Fruit fly (Drosophila melanogaster) whole organism, embryonic: Measurements from ENCODE around the gene Zaf1.

Source experiments
- Blimp-1 ChIP-seq: fragments of 200-800 bp; sonication (Bioruptor generic); optimal IDR thresholded peaks from 3 replicates; lab custom pipeline; 2018; ENCODE audit warnings: missing biosample characterization, missing genetic modification characterization, mild to moderate bottlenecking, moderate library complexity, missing genetic modification reagents
- CG1024 ChIP-seq: fragments of 200-800 bp; sonication (Bioruptor generic); IDR thresholded peaks from 2 replicates; pipeline ENCODE4 v1.3.6; 2022; ENCODE audit warnings: missing biosample characterization, missing genetic modification characterization
- CG10654 ChIP-seq: fragments of 200-800 bp; sonication (Bioruptor generic); optimal IDR thresholded peaks from 2 replicates; lab custom pipeline; 2016; ENCODE audit warnings: missing biosample characterization, missing genetic modification characterization
- CG10959 ChIP-seq: fragments of 200-800 bp; sonication (Bioruptor generic); IDR thresholded peaks from 2 replicates; pipeline ENCODE4 v1.3.6; 2022; ENCODE audit warnings: missing biosample characterization, missing genetic modification characterization
- CG11398 ChIP-seq: fragments of 200-800 bp; sonication (Bioruptor generic); optimal IDR thresholded peaks from 2 replicates; lab custom pipeline; 2016; ENCODE audit warnings: missing biosample characterization, missing genetic modification characterization
- CG12155 ChIP-seq: fragments of 200-800 bp; sonication (Bioruptor generic); optimal IDR thresholded peaks from 3 replicates; lab custom pipeline; 2016; ENCODE audit warnings: missing biosample characterization, missing genetic modification characterization
- CG13296 ChIP-seq: fragments of 200-800 bp; sonication (Bioruptor generic); optimal IDR thresholded peaks from 3 replicates; lab custom pipeline; 2018; ENCODE audit warnings: missing biosample characterization, mild to moderate bottlenecking, missing genetic modification characterization
- CG13894 ChIP-seq: fragments of 200-800 bp; sonication (Bioruptor generic); optimal IDR thresholded peaks from 3 replicates; lab custom pipeline; 2018; ENCODE audit warnings: missing biosample characterization, mild to moderate bottlenecking, missing genetic modification characterization, moderate library complexity
- CG14710 ChIP-seq: fragments of 200-800 bp; sonication (Bioruptor generic); optimal IDR thresholded peaks from 3 replicates; lab custom pipeline; 2019; ENCODE audit warnings: missing biosample characterization, mild to moderate bottlenecking, missing genetic modification characterization, moderate library complexity
- CG1603 ChIP-seq: fragments of 200-800 bp; sonication (Bioruptor generic); optimal IDR thresholded peaks from 2 replicates; lab custom pipeline; 2019; ENCODE audit warnings: missing biosample characterization, mild to moderate bottlenecking, missing genetic modification characterization, moderate library complexity
- CG17328 ChIP-seq: fragments of 200-800 bp; sonication (Bioruptor generic); IDR thresholded peaks from 2 replicates; pipeline ENCODE4 v1.3.6; 2022; ENCODE audit warnings: missing biosample characterization, missing genetic modification characterization
- CG43689 ChIP-seq: fragments of 200-800 bp; sonication (Bioruptor generic); IDR thresholded peaks from 2 replicates; pipeline ENCODE4 v1.3.6; 2022; ENCODE audit warnings: missing biosample characterization, missing genetic modification characterization
- CG7271 ChIP-seq: fragments of 200-800 bp; sonication (Bioruptor generic); optimal IDR thresholded peaks from 2 replicates; lab custom pipeline; 2018; ENCODE audit warnings: missing biosample characterization, mild to moderate bottlenecking, missing genetic modification characterization, moderate library complexity
- CG8765 ChIP-seq: fragments of 200-800 bp; sonication (Bioruptor generic); IDR thresholded peaks from 2 replicates; pipeline ENCODE4 v1.3.6; 2022; ENCODE audit warnings: missing biosample characterization, missing genetic modification characterization
- CG9932 ChIP-seq: fragments of 200-800 bp; sonication (Bioruptor generic); IDR thresholded peaks from 2 replicates; pipeline ENCODE4 v1.3.6; 2022; ENCODE audit warnings: missing biosample characterization, missing genetic modification characterization
- CkIIα-i1 ChIP-seq: fragments of 200-800 bp; sonication (Bioruptor generic); IDR thresholded peaks from 2 replicates; pipeline ENCODE4 v1.3.6; 2022; ENCODE audit warnings: missing biosample characterization, missing genetic modification characterization
- Dbx ChIP-seq: fragments of 200-800 bp; sonication (Bioruptor generic); IDR thresholded peaks from 3 replicates; pipeline ENCODE4 v1.3.6; 2022; ENCODE audit warnings: missing biosample characterization, missing genetic modification characterization
- Ets97D ChIP-seq: fragments of 200-800 bp; sonication (Bioruptor generic); optimal IDR thresholded peaks from 3 replicates; lab custom pipeline; 2016; ENCODE audit warnings: missing biosample characterization, missing genetic modification characterization
- Gug ChIP-seq: fragments of 200-800 bp; sonication (Bioruptor generic); IDR thresholded peaks from 4 replicates; pipeline ENCODE4 v1.3.6; 2022; ENCODE audit warnings: missing biosample characterization, missing genetic modification characterization
- HLH4C ChIP-seq: fragments of 200-800 bp; sonication (Bioruptor generic); IDR thresholded peaks from 3 replicates; pipeline ENCODE4 v1.3.6; 2022; ENCODE audit warnings: missing biosample characterization, missing genetic modification characterization; ENCODE audit not compliant: partially characterized antibody
- Hr3 ChIP-seq: fragments of 200-800 bp; sonication (Bioruptor generic); optimal IDR thresholded peaks from 3 replicates; lab custom pipeline; 2016; ENCODE audit warnings: missing biosample characterization, missing genetic modification characterization
- Jarid2 ChIP-seq: fragments of 200-800 bp; sonication (Bioruptor generic); optimal IDR thresholded peaks from 3 replicates; lab custom pipeline; 2017; ENCODE audit warnings: mild to moderate bottlenecking, missing biosample characterization, missing genetic modification reagents, missing genetic modification characterization
- MESR4 ChIP-seq: fragments of 200-800 bp; sonication (Bioruptor generic); optimal IDR thresholded peaks from 2 replicates; lab custom pipeline; 2018; ENCODE audit warnings: missing biosample characterization, mild to moderate bottlenecking, missing genetic modification characterization, moderate library complexity
- Neu2 ChIP-seq: fragments of 200-800 bp; sonication (Bioruptor generic); optimal IDR thresholded peaks from 3 replicates; lab custom pipeline; 2016; ENCODE audit warnings: missing biosample characterization, missing genetic modification characterization, borderline replicate concordance
- abd-A ChIP-seq: fragments of 200-800 bp; sonication (Bioruptor generic); optimal IDR thresholded peaks from 3 replicates; lab custom pipeline; 2019; ENCODE audit warnings: missing biosample characterization, mild to moderate bottlenecking, missing genetic modification characterization, moderate library complexity
- aop ChIP-seq: fragments of 200-800 bp; sonication (Bioruptor generic); IDR thresholded peaks from 2 replicates; pipeline ENCODE4 v1.3.6; 2022; ENCODE audit warnings: missing biosample characterization, missing genetic modification characterization
- cad ChIP-seq: fragments of >200 bp; optimal IDR thresholded peaks from 2 replicates; lab custom pipeline; 2017; ENCODE audit warnings: missing biosample characterization, missing genetic modification characterization
- crc ChIP-seq: fragments of 200-800 bp; sonication (Bioruptor generic); optimal IDR thresholded peaks from 2 replicates; lab custom pipeline; 2016; ENCODE audit warnings: missing biosample characterization, missing genetic modification characterization
- da ChIP-seq: fragments of 200-800 bp; sonication (Bioruptor generic); optimal IDR thresholded peaks from 2 replicates; lab custom pipeline; 2016; ENCODE audit warnings: missing biosample characterization, missing genetic modification characterization
- dimm ChIP-seq: fragments of 200-800 bp; sonication (Bioruptor generic); IDR thresholded peaks from 2 replicates; pipeline ENCODE4 v1.3.6; 2022; ENCODE audit warnings: missing biosample characterization, missing genetic modification characterization
- dmrt11E ChIP-seq: fragments of 200-800 bp; sonication (Bioruptor generic); optimal IDR thresholded peaks from 3 replicates; lab custom pipeline; 2018; ENCODE audit warnings: missing biosample characterization, mild to moderate bottlenecking, missing genetic modification characterization, moderate library complexity
- en ChIP-seq: fragments of 200-800 bp; sonication (Bioruptor generic); optimal IDR thresholded peaks from 2 replicates; lab custom pipeline; 2016; ENCODE audit warnings: missing biosample characterization, missing genetic modification characterization
- eyg ChIP-seq: fragments of 200-800 bp; sonication (Bioruptor generic); optimal IDR thresholded peaks from 3 replicates; lab custom pipeline; 2016; ENCODE audit warnings: missing biosample characterization, missing genetic modification characterization
- ftz-f1 ChIP-seq: fragments of 200-800 bp; sonication (Bioruptor generic); optimal IDR thresholded peaks from 2 replicates; lab custom pipeline; 2016; ENCODE audit warnings: missing biosample characterization, missing genetic modification characterization
- jigr1 ChIP-seq: fragments of 200-800 bp; sonication (Bioruptor generic); IDR thresholded peaks from 3 replicates; pipeline ENCODE4 v1.3.6; 2022; ENCODE audit warnings: missing biosample characterization, missing genetic modification characterization
- pan ChIP-seq, 4 experiments: fragments of >200 bp in 3 of 4; fragments of 200-800 bp in 1 of 4; sonication (Bioruptor generic) in 1 of 4; optimal IDR thresholded peaks in 3 of 4; IDR thresholded peaks in 1 of 4; 2 replicates each; pipeline versions ENCODE4 v1.3.6 to Lab custom; 2017 to 2022; ENCODE audit warnings: missing biosample characterization in 2 of 4, missing genetic modification characterization in 2 of 4, mixed read lengths in 1 of 4
- pfk ChIP-seq: fragments of 200-800 bp; sonication (Bioruptor generic); optimal IDR thresholded peaks from 2 replicates; lab custom pipeline; 2018; ENCODE audit warnings: missing biosample characterization, mild to moderate bottlenecking, missing genetic modification characterization, moderate library complexity
- pros ChIP-seq: fragments of 200-800 bp; sonication (Bioruptor generic); optimal IDR thresholded peaks from 3 replicates; lab custom pipeline; 2019; ENCODE audit warnings: missing biosample characterization, mild to moderate bottlenecking, missing genetic modification characterization, moderate library complexity
- ro ChIP-seq: fragments of 200-800 bp; sonication (Bioruptor generic); IDR thresholded peaks from 2 replicates; pipeline ENCODE4 v1.3.6; 2022; ENCODE audit warnings: missing biosample characterization, missing genetic modification characterization
- row ChIP-seq: fragments of 200-800 bp; sonication (Bioruptor generic); IDR thresholded peaks from 3 replicates; pipeline ENCODE4 v1.3.6; 2022; ENCODE audit warnings: missing biosample characterization, missing genetic modification characterization
- scrt ChIP-seq: fragments of 200-800 bp; sonication (Bioruptor generic); optimal IDR thresholded peaks from 2 replicates; lab custom pipeline; 2018; ENCODE audit warnings: missing biosample characterization, mild to moderate bottlenecking, missing genetic modification characterization, moderate library complexity
- slp2 ChIP-seq: fragments of 200-800 bp; sonication (Bioruptor generic); optimal IDR thresholded peaks from 2 replicates; lab custom pipeline; 2016; ENCODE audit warnings: missing biosample characterization, missing genetic modification characterization
- ssp ChIP-seq: fragments of 200-800 bp; sonication (Bioruptor generic); IDR thresholded peaks from 2 replicates; pipeline ENCODE4 v1.3.6; 2022; ENCODE audit warnings: missing biosample characterization, missing genetic modification characterization
- twi ChIP-seq: fragments of 200-800 bp; optimal IDR thresholded peaks from 2 replicates; lab custom pipeline; 2019; ENCODE audit warnings: missing biosample characterization, mild to moderate bottlenecking, missing genetic modification characterization, moderate library complexity
- tx ChIP-seq: fragments of 200-800 bp; sonication (Bioruptor generic); optimal IDR thresholded peaks from 2 replicates; lab custom pipeline; 2016; ENCODE audit warnings: missing biosample characterization, missing genetic modification characterization
- unc-4 ChIP-seq: fragments of 200-800 bp; sonication (Bioruptor generic); IDR thresholded peaks from 2 replicates; pipeline ENCODE4 v1.3.6; 2022; ENCODE audit warnings: missing biosample characterization, missing genetic modification characterization; ENCODE audit not compliant: partially characterized antibody
- vnd ChIP-seq: fragments of 200-800 bp; sonication (Bioruptor generic); IDR thresholded peaks from 3 replicates; pipeline ENCODE4 v1.3.6; 2022; ENCODE audit warnings: missing biosample characterization, missing genetic modification characterization; ENCODE audit not compliant: partially characterized antibody
- z ChIP-seq: fragments of 200-800 bp; sonication (Bioruptor generic); IDR thresholded peaks from 3 replicates; pipeline ENCODE4 v1.3.6; 2022; ENCODE audit warnings: missing biosample characterization, missing genetic modification characterization

The Zaf1 gene

DNA sequence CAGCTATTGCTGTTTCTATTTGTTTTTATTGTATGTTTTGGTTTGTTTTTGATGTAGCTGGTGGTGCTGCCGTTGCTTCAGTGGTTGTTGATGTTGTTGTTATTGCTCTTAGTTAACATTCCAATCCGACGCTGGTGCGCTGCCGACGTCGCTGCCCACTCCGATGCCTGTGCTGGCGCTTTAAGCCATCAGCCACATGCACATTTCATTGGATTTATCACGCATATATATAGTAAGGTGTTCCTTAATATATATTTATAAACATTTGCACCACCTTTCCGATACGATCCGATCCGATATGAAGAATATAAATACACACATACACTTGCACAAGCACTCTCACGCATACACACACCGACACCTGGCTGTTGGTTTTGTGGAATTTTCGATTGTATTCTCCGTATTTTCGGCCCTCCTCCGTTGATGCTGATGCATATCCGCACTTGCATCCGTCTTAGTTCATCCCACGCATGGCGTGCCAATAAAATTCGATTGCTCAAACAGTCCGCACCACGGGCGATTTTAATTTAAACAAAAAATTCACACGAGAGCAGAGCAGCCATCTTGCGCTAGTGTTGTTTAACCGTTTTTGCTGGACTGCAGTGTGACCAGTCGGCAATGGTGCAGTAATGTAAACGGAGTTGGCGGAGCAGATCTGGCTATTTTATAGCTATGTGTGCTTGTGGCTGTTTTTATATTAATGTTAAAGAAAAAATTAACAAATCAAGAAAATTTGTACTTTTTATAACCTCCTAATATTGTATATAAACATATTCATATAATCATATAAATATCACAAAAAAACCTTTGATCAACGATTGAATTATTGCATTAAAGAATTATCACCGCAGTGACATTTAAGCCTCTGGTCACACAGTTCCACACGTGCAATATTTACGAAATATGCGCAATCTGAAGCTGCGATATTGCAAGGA is 24.9 kb upstream of the Zaf1 start, which contains the start of the genes Csk and Elp1 (continued):
- peak; percentile 69 for TF ChIP-seq CG9932 (GFP tag; lab: Robert Waterston, UW)
- no peak for TF ChIP-seq tx (GFP tag; lab: Kevin White, UChicago)
- no peak for TF ChIP-seq pros (GFP tag; lab: Kevin White, UChicago)
- no peak for TF ChIP-seq ro (GFP tag; lab: Robert Waterston, UW)
- no peak for TF ChIP-seq da (GFP tag; lab: Kevin White, UChicago)
- no peak for TF ChIP-seq CG17328 (GFP tag; lab: Robert Waterston, UW)
- TF ChIP-seq slp2 (GFP tag; lab: Kevin White, UChicago), result no peak
- no peak for TF ChIP-seq Neu2
- TF ChIP-seq pan (optimal IDR thresholded peaks at IDR 0.05; lab: Kevin White, UChicago), result no peak
- no peak for TF ChIP-seq pan (GFP tag; optimal IDR thresholded peaks at IDR 0.05 in 1 of 2, IDR thresholded peaks at IDR 0.05 in 1 of 2)
- peak; percentile 67; the same call in 1 of the 3 replicates for TF ChIP-seq Dbx (GFP tag; lab: Robert Waterston, UW)
- TF ChIP-seq abd-A, result peak; percentile 25
- no peak for TF ChIP-seq cad (GFP tag; lab: Kevin White, UChicago)
- TF ChIP-seq CG10959, result no peak
- TF ChIP-seq CG13296 (GFP tag; lab: Kevin White, UChicago), result peak; percentile 47
- no peak for TF ChIP-seq pfk (GFP tag; lab: Kevin White, UChicago)
- 0 out of 2 replicates have a peak, but pooled peaks have one; percentile 13 for TF ChIP-seq unc-4 (GFP tag; lab: Robert Waterston, UW)
- TF ChIP-seq en, result no peak
- TF ChIP-seq crc (GFP tag; lab: Kevin White, UChicago), result no peak
- peak; percentile 85 for TF ChIP-seq CG14710 (tag; lab: Kevin White, UChicago)
- peak; percentile 81 for TF ChIP-seq Ets97D (GFP tag; lab: Kevin White, UChicago)
- TF ChIP-seq CG12155 (GFP tag; lab: Kevin White, UChicago), result peak; percentile 57
- no peak for TF ChIP-seq z (GFP tag; lab: Robert Waterston, UW)
- TF ChIP-seq dimm (GFP tag; lab: Robert Waterston, UW), result no peak
- TF ChIP-seq CG43689 (GFP tag; lab: Robert Waterston, UW), result no peak
- TF ChIP-seq CG10654, result peak; percentile 46
- TF ChIP-seq aop (GFP tag; lab: Robert Waterston, UW), result no peak
- peak; percentile 97 for TF ChIP-seq MESR4 (GFP tag; lab: Kevin White, UChicago)
- no peak for TF ChIP-seq CkIIα-i1
- no peak for TF ChIP-seq CG11398 (GFP tag; lab: Kevin White, UChicago)
- peak; percentile 24; the same call in 1 of the 3 replicates for TF ChIP-seq jigr1 (GFP tag; lab: Robert Waterston, UW)
- no peak for TF ChIP-seq CG8765 (GFP tag; lab: Robert Waterston, UW)
- peak; percentile 28 for TF ChIP-seq Blimp-1
- TF ChIP-seq CG13894 (tag; lab: Kevin White, UChicago), result peak; percentile 50
- TF ChIP-seq scrt (GFP tag; lab: Kevin White, UChicago), result peak; percentile 26
- TF ChIP-seq CG7271 (tag; lab: Kevin White, UChicago), result no peak
- TF ChIP-seq Gug (GFP tag; lab: Robert Waterston, UW), result 0 out of 4 replicates have a peak, but pooled peaks have one; percentile 27
- TF ChIP-seq CG1024, result no peak
- peak; percentile 73 for TF ChIP-seq twi (tag; lab: Kevin White, UChicago)
- TF ChIP-seq vnd, result no peak
- TF ChIP-seq CG1603 (tag; lab: Kevin White, UChicago), result peak; percentile 54
- peak; percentile 30 for TF ChIP-seq Jarid2 (GFP tag; lab: Kevin White, UChicago)
- peak; percentile 58 for TF ChIP-seq Hr3 (GFP tag; lab: Kevin White, UChicago)
- no peak for TF ChIP-seq eyg (GFP tag; lab: Kevin White, UChicago)
- no peak for TF ChIP-seq HLH4C
- TF ChIP-seq ftz-f1 (GFP tag; lab: Kevin White, UChicago), result no peak
- peak; percentile 91 for TF ChIP-seq row (GFP tag; lab: Robert Waterston, UW)
- 0 out of 2 replicates have a peak, but pooled peaks have one; percentile 12 for TF ChIP-seq ssp (GFP tag; lab: Robert Waterston, UW)
- TF ChIP-seq dmrt11E, result peak; percentile 58
